Worm (Caenorhabditis elegans) whole organism, young adult: ENCODE data around the gene acaa-2.

Experiments used
- B0336.3 ChIP-seq: fragments of 200-800 bp; sonication (Bioruptor generic); IDR thresholded peaks from 2 replicates; pipeline ENCODE4 v1.3.6; 2022; ENCODE audit warnings: missing genetic modification characterization, missing compliant biosample characterization
- F23B12.7 ChIP-seq: sonication (generic microtip); optimal IDR thresholded peaks from 2 replicates; lab custom pipeline; 2017; ENCODE audit warnings: missing genetic modification characterization, mild to moderate bottlenecking, missing compliant biosample characterization, antibody characterized with exemption, moderate library complexity; ENCODE audit not compliant: insufficient read depth
- F33H1.4 ChIP-seq: fragments of 200-800 bp; sonication (Bioruptor generic); IDR thresholded peaks from 2 replicates; pipeline ENCODE4 v1.3.6; 2022; ENCODE audit warnings: missing genetic modification reagents, missing genetic modification characterization, missing compliant biosample characterization
- F49E8.2 ChIP-seq: sonication (generic microtip); optimal IDR thresholded peaks from 3 replicates; lab custom pipeline; 2017; ENCODE audit warnings: missing genetic modification characterization, mild to moderate bottlenecking, missing compliant biosample characterization, antibody characterized with exemption, moderate library complexity; ENCODE audit not compliant: insufficient read depth
- F52B5.7 ChIP-seq: sonication (generic microtip); optimal IDR thresholded peaks from 2 replicates; lab custom pipeline; 2016; ENCODE audit warnings: mild to moderate bottlenecking, missing genetic modification characterization, missing compliant biosample characterization
- K11D2.4 ChIP-seq: fragments of 200-800 bp; sonication (Bioruptor generic); IDR thresholded peaks from 2 replicates; pipeline ENCODE4 v1.3.6; 2022; ENCODE audit warnings: missing genetic modification reagents, missing genetic modification characterization, missing compliant biosample characterization
- T26A5.8 ChIP-seq: sonication (generic microtip); optimal IDR thresholded peaks from 2 replicates; lab custom pipeline; 2016; ENCODE audit warnings: missing genetic modification characterization, missing compliant biosample characterization
- Y56A3A.18 ChIP-seq: fragments of 200-800 bp; sonication (Bioruptor generic); IDR thresholded peaks from 2 replicates; pipeline ENCODE4 v1.3.6; 2022; ENCODE audit warnings: missing genetic modification reagents, missing genetic modification characterization, missing compliant biosample characterization
- akir-1 ChIP-seq: fragments of 200-800 bp; sonication (Bioruptor generic); optimal IDR thresholded peaks from 2 replicates; lab custom pipeline; 2018; ENCODE audit warnings: mild to moderate bottlenecking, missing genetic modification characterization, moderate library complexity, missing compliant biosample characterization
- aptf-2 ChIP-seq: fragments of 200-800 bp; sonication (Bioruptor generic); conservative IDR thresholded peaks from 2 replicates; pipeline ENCODE4 v1.3.6; 2022; ENCODE audit warnings: missing genetic modification reagents, missing genetic modification characterization, missing compliant biosample characterization
- atf-7 ChIP-seq: sonication (generic microtip); optimal IDR thresholded peaks from 2 replicates; lab custom pipeline; 2017; ENCODE audit warnings: mild to moderate bottlenecking, missing genetic modification characterization, missing compliant biosample characterization
- athp-1 ChIP-seq: sonication (generic microtip); optimal IDR thresholded peaks from 2 replicates; lab custom pipeline; 2017; ENCODE audit warnings: mild to moderate bottlenecking, missing genetic modification characterization, missing compliant biosample characterization
- attf-3 ChIP-seq: fragments of 200-800 bp; sonication (Bioruptor generic); conservative IDR thresholded peaks from 2 replicates; pipeline ENCODE4 v1.3.6; 2022; ENCODE audit warnings: missing genetic modification reagents, missing genetic modification characterization, missing compliant biosample characterization
- bed-2 ChIP-seq: fragments of 200-800 bp; sonication (Bioruptor generic); IDR thresholded peaks from 2 replicates; pipeline ENCODE4 v1.3.6; 2022; ENCODE audit warnings: missing genetic modification reagents, missing genetic modification characterization, missing compliant biosample characterization
- ccch-3 ChIP-seq: fragments of 200-800 bp; sonication (Bioruptor generic); optimal IDR thresholded peaks from 2 replicates; lab custom pipeline; 2018; ENCODE audit warnings: mild to moderate bottlenecking, missing genetic modification characterization, missing compliant biosample characterization
- cebp-1 ChIP-seq, 2 experiments: fragments of 200-800 bp in 1 of 2; sonication (Bioruptor generic) in 1 of 2; sonication (generic microtip) in 1 of 2; IDR thresholded peaks in 1 of 2; optimal IDR thresholded peaks in 1 of 2; 2 replicates each; pipeline versions ENCODE4 v1.3.6 to Lab custom; 2017 to 2022; ENCODE audit warnings: missing compliant biosample characterization in 2 of 2, missing genetic modification characterization in 2 of 2, mild to moderate bottlenecking in 1 of 2, missing genetic modification reagents in 1 of 2, moderate library complexity in 1 of 2
- ceh-100 ChIP-seq: fragments of 200-800 bp; sonication (Bioruptor generic); IDR thresholded peaks from 2 replicates; pipeline ENCODE4 v1.3.6; 2022; ENCODE audit warnings: missing genetic modification reagents, missing genetic modification characterization, missing compliant biosample characterization
- ceh-40 ChIP-seq: fragments of 200-800 bp; sonication (Bioruptor generic); IDR thresholded peaks from 2 replicates; pipeline ENCODE4 v1.3.6; 2022; ENCODE audit warnings: missing genetic modification characterization, missing compliant biosample characterization
- chd-7 ChIP-seq: sonication (generic microtip); optimal IDR thresholded peaks from 2 replicates; lab custom pipeline; 2016; ENCODE audit warnings: mild to moderate bottlenecking, missing genetic modification characterization, moderate library complexity, missing compliant biosample characterization
- egl-18 ChIP-seq: fragments of 200-800 bp; sonication (Bioruptor generic); IDR thresholded peaks from 2 replicates; pipeline ENCODE4 v1.3.6; 2022; ENCODE audit warnings: missing genetic modification reagents, missing genetic modification characterization, missing compliant biosample characterization
- ekl-4 ChIP-seq: fragments of 200-800 bp; sonication (Bioruptor generic); IDR thresholded peaks from 2 replicates; pipeline ENCODE4 v1.3.6; 2022; ENCODE audit warnings: missing genetic modification reagents, missing genetic modification characterization, missing compliant biosample characterization
- him-1 ChIP-seq: sonication (generic microtip); optimal IDR thresholded peaks from 2 replicates; lab custom pipeline; 2016; ENCODE audit warnings: missing genotype, missing genetic modification reagents, missing genetic modification characterization, missing compliant biosample characterization
- hlh-12 ChIP-seq: sonication (generic microtip); optimal IDR thresholded peaks from 2 replicates; lab custom pipeline; 2016; ENCODE audit warnings: missing genetic modification characterization, missing compliant biosample characterization
- hlh-26 ChIP-seq: fragments of 200-800 bp; sonication (Bioruptor generic); conservative IDR thresholded peaks from 2 replicates; pipeline ENCODE4 v1.3.6; 2022; ENCODE audit warnings: missing genetic modification reagents, missing genetic modification characterization, missing compliant biosample characterization
- hmg-1.2 ChIP-seq: fragments of 200-800 bp; sonication (Bioruptor generic); IDR thresholded peaks from 2 replicates; pipeline ENCODE4 v1.3.6; 2022; ENCODE audit warnings: missing genetic modification reagents, missing genetic modification characterization, missing compliant biosample characterization
- hmg-20 ChIP-seq: fragments of 200-800 bp; sonication (Bioruptor generic); IDR thresholded peaks from 2 replicates; pipeline ENCODE4 v1.3.6; 2022; ENCODE audit warnings: missing genetic modification reagents, missing genetic modification characterization, missing compliant biosample characterization
- hsf-1 ChIP-seq: fragments of 200-800 bp; sonication (Bioruptor generic); IDR thresholded peaks from 2 replicates; pipeline ENCODE4 v1.3.6; 2022; ENCODE audit warnings: missing genetic modification reagents, missing genetic modification characterization, missing compliant biosample characterization
- let-526 ChIP-seq: fragments of 200-800 bp; sonication (Bioruptor generic); IDR thresholded peaks from 2 replicates; pipeline ENCODE4 v1.3.6; 2022; ENCODE audit warnings: missing genetic modification reagents, missing genetic modification characterization, missing compliant biosample characterization
- let-607 ChIP-seq, 2 experiments: fragments of 200-800 bp in 1 of 2; sonication (Bioruptor generic) in 1 of 2; sonication (generic microtip) in 1 of 2; optimal IDR thresholded peaks; 2 replicates each; lab custom pipeline; 2016 to 2018; ENCODE audit warnings: mild to moderate bottlenecking in 2 of 2, missing compliant biosample characterization in 2 of 2, missing genetic modification characterization in 2 of 2, moderate library complexity in 2 of 2, missing genotype in 1 of 2
- lin-26 ChIP-seq: fragments of 200-800 bp; sonication (Bioruptor generic); IDR thresholded peaks from 2 replicates; pipeline ENCODE4 v1.3.6; 2022; ENCODE audit warnings: missing genetic modification reagents, missing genetic modification characterization, missing compliant biosample characterization
- lin-35 ChIP-seq, 3 experiments: fragments of 150-350 bp in 2 of 3; sonication (generic microtip) in 1 of 3; optimal IDR thresholded peaks; 2 replicates each; lab custom pipeline; 2014 to 2018; ENCODE audit warnings: missing biosample characterization in 3 of 3, missing genetic modification characterization in 3 of 3, missing genetic modification reagents in 3 of 3
- lin-40 ChIP-seq: sonication (generic microtip); optimal IDR thresholded peaks from 2 replicates; lab custom pipeline; 2016; ENCODE audit warnings: missing genetic modification characterization, mild to moderate bottlenecking, missing compliant biosample characterization, missing genotype, missing genetic modification reagents
- lin-54 ChIP-seq: fragments of 200-800 bp; sonication (Bioruptor generic); optimal IDR thresholded peaks from 2 replicates; lab custom pipeline; 2018; ENCODE audit warnings: mild to moderate bottlenecking, missing genetic modification characterization, missing compliant biosample characterization
- lsl-1 ChIP-seq: fragments of 200-800 bp; sonication (Bioruptor generic); optimal IDR thresholded peaks from 2 replicates; lab custom pipeline; 2018; ENCODE audit warnings: mild to moderate bottlenecking, missing genetic modification characterization, moderate library complexity, missing compliant biosample characterization
- lsy-27 ChIP-seq: sonication (generic microtip); optimal IDR thresholded peaks from 2 replicates; lab custom pipeline; 2017; ENCODE audit warnings: missing genetic modification characterization, mild to moderate bottlenecking, missing compliant biosample characterization, antibody characterized with exemption, missing genotype, borderline replicate concordance; ENCODE audit not compliant: insufficient read depth
- mxl-1 ChIP-seq: sonication (generic microtip); optimal IDR thresholded peaks from 2 replicates; lab custom pipeline; 2016; ENCODE audit warnings: missing genetic modification characterization, missing compliant biosample characterization
- nfyb-1 ChIP-seq: fragments of 200-800 bp; sonication (Bioruptor generic); IDR thresholded peaks from 2 replicates; pipeline ENCODE4 v1.3.6; 2022; ENCODE audit warnings: missing genetic modification reagents, missing genetic modification characterization, missing compliant biosample characterization
- nhr-120 ChIP-seq: fragments of 200-800 bp; sonication (Bioruptor generic); IDR thresholded peaks from 2 replicates; pipeline ENCODE4 v1.3.6; 2022; ENCODE audit warnings: missing genetic modification characterization, missing compliant biosample characterization
- nhr-179 ChIP-seq: sonication (generic microtip); optimal IDR thresholded peaks from 2 replicates; lab custom pipeline; 2016; ENCODE audit warnings: mild to moderate bottlenecking, missing genetic modification characterization, missing compliant biosample characterization
- nhr-27 ChIP-seq: fragments of 200-800 bp; sonication (Bioruptor generic); optimal IDR thresholded peaks from 2 replicates; lab custom pipeline; 2018; ENCODE audit warnings: mild to moderate bottlenecking, missing genetic modification characterization, moderate library complexity, missing compliant biosample characterization
- nhr-80 ChIP-seq: sonication (generic microtip); optimal IDR thresholded peaks from 2 replicates; lab custom pipeline; 2016; ENCODE audit warnings: missing genetic modification characterization, missing compliant biosample characterization
- nhr-90 ChIP-seq: sonication (generic microtip); optimal IDR thresholded peaks from 2 replicates; lab custom pipeline; 2016; ENCODE audit warnings: missing genotype, mild to moderate bottlenecking, missing genetic modification characterization, missing compliant biosample characterization
- pbrm-1 ChIP-seq: fragments of 200-800 bp; sonication (Bioruptor generic); IDR thresholded peaks from 2 replicates; pipeline ENCODE4 v1.3.6; 2022; ENCODE audit warnings: missing genetic modification reagents, missing genetic modification characterization, missing compliant biosample characterization
- sdz-38 ChIP-seq: sonication (generic microtip); optimal IDR thresholded peaks from 2 replicates; lab custom pipeline; 2016; ENCODE audit warnings: missing genotype, missing genetic modification characterization, missing compliant biosample characterization
- sea-2 ChIP-seq: fragments of 200-800 bp; sonication (Bioruptor generic); IDR thresholded peaks from 2 replicates; pipeline ENCODE4 v1.3.6; 2022; ENCODE audit warnings: missing genetic modification characterization, missing compliant biosample characterization
- tbx-9 ChIP-seq: sonication (generic microtip); optimal IDR thresholded peaks from 2 replicates; lab custom pipeline; 2016; ENCODE audit warnings: borderline replicate concordance, missing genetic modification characterization, inconsistent platforms, missing compliant biosample characterization
- tlf-1 ChIP-seq: fragments of 200-800 bp; sonication (Bioruptor generic); optimal IDR thresholded peaks from 2 replicates; lab custom pipeline; 2018; ENCODE audit warnings: mild to moderate bottlenecking, missing genetic modification characterization, missing compliant biosample characterization
- ztf-18 ChIP-seq: sonication (generic microtip); optimal IDR thresholded peaks from 2 replicates; lab custom pipeline; 2016; ENCODE audit warnings: missing genotype, mild to moderate bottlenecking, missing genetic modification characterization, missing compliant biosample characterization
- ztf-26 ChIP-seq: sonication (generic microtip); optimal IDR thresholded peaks from 2 replicates; lab custom pipeline; 2017; ENCODE audit warnings: missing genetic modification characterization, missing compliant biosample characterization

The acaa-2 gene

DNA sequence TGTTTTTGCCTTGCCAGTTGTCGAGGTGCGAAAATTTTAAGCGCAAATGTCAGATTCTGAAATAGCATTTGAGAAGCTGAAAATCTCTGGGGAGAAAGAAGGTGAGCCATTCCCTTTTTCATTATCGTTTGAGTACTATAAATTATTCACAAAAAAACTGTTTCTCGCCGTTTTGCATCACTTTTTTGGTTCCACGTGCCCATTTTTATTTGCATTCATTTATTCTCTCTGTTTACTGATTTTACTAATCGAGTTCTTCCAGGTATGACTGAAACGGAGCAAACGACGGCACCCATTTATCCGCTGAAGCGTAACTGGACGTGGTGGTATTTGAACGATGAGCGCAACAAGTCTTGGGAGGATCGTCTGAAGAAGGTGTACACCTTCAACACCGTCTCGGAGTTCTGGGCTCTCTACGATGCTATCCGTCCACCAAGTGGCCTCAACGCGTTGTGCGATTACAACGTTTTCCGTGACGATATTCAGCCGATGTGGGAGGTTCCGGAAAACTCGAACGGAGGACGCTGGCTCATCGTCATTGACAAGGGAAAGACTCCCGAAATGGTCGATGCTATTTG lies 1.1 kb upstream of the acaa-2 start (continued):
- TF ChIP-seq chd-7 (tag; lab: Kevin White, UChicago) (no peak), lsy-27 (no peak), B0336.3 (GFP tag; lab: Robert Waterston, UW) (peak; percentile 60), hmg-1.2 (GFP tag; lab: Robert Waterston, UW) (no peak), nhr-90 (tag; lab: Kevin White, UChicago) (no peak), aptf-2 (no peak), lin-26 (GFP tag; lab: Robert Waterston, UW) (peak; percentile 56; the same call in 1 of the 2 replicates), lin-54 (no peak), K11D2.4 (GFP tag; lab: Robert Waterston, UW) (no peak), ztf-18 (tag; lab: Kevin White, UChicago) (peak; percentile 56), akir-1 (GFP tag; lab: Kevin White, UChicago) (no peak), F33H1.4 (GFP tag; lab: Robert Waterston, UW) (no peak), ceh-100 (GFP tag; lab: Robert Waterston, UW) (no peak), lin-35 (GFP tag; optimal IDR thresholded peaks at IDR 0.05; lab: Kevin White, UChicago) (no peak), nhr-80 (tag; lab: Kevin White, UChicago) (no peak), sdz-38 (tag; lab: Kevin White, UChicago) (no peak), F49E8.2 (no peak), nhr-120 (GFP tag; lab: Robert Waterston, UW) (no peak), bed-2 (GFP tag; lab: Robert Waterston, UW) (no peak), let-526 (no peak), sea-2 (GFP tag; lab: Robert Waterston, UW) (no peak), him-1 (tag; lab: Kevin White, UChicago) (no peak), attf-3 (no peak), ekl-4 (GFP tag; lab: Robert Waterston, UW) (peak; percentile 66; the same call in 1 of the 2 replicates), ztf-26 (no peak), pbrm-1 (GFP tag; lab: Robert Waterston, UW) (0 out of 2 replicates have a peak, but pooled peaks have one; percentile 21), egl-18 (GFP tag; lab: Robert Waterston, UW) (no peak), hlh-12 (no peak), ceh-40 (no peak), hsf-1 (GFP tag; lab: Robert Waterston, UW) (0 out of 2 replicates have a peak, but pooled peaks have one; percentile 9), hmg-20 (no peak), let-607 (tag; optimal IDR thresholded peaks at IDR 0.05; lab: Kevin White, UChicago) (no peak), Y56A3A.18 (no peak), cebp-1 (GFP tag; IDR thresholded peaks at IDR 0.05; lab: Robert Waterston, UW) (no peak), cebp-1 (tag; optimal IDR thresholded peaks at IDR 0.05; lab: Kevin White, UChicago) (peak; percentile 1), nhr-179 (tag; lab: Kevin White, UChicago) (no peak), ccch-3 (no peak)

DNA sequence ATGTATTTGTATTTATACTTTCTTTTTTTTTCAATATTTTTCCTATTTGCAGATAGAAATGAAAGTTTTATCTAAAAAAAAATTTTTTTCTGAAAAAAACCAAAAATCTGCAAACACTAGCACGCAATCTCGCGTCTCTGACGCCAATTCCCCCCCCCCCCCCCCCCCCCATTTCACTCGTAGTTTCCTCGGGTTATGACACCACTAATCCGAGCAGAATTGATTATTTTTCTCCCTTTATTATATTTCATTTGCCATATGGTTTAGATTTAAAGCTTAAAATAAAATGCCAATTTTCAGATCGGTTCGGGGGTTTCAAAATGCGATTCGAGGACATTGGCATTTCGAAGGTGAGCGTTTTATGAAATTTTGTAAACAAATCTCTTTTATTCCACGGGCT lies 2.0 kb downstream of the acaa-2 start, which contains the start of gene mtm-6:
mtm-6 (plus strand) TSS at position 301 of the 400 bp plus-strand sequence.
- no peak for TF ChIP-seq tbx-9 (tag; lab: Kevin White, UChicago)
- TF ChIP-seq athp-1 (tag; lab: Kevin White, UChicago), result peak; percentile 25
- no peak for TF ChIP-seq nhr-80 (tag; lab: Kevin White, UChicago)
- no peak for TF ChIP-seq lsl-1 (GFP tag; lab: Kevin White, UChicago)
- TF ChIP-seq hlh-26 (GFP tag; lab: Robert Waterston, UW), result no peak
- TF ChIP-seq F23B12.7 (tag; lab: Kevin White, UChicago), result no peak
- no peak for TF ChIP-seq nhr-27 (tag; lab: Kevin White, UChicago)
- peak; percentile 27 for TF ChIP-seq atf-7 (tag; lab: Kevin White, UChicago)
- no peak for TF ChIP-seq F52B5.7
- no peak for TF ChIP-seq sdz-38 (tag; lab: Kevin White, UChicago)
- TF ChIP-seq T26A5.8 (tag; lab: Kevin White, UChicago), result no peak
- TF ChIP-seq nfyb-1, result no peak
- TF ChIP-seq mxl-1 (tag; lab: Kevin White, UChicago), result no peak
- TF ChIP-seq nhr-120 (GFP tag; lab: Robert Waterston, UW), result no peak
- TF ChIP-seq tlf-1, result peak; percentile 41
- no peak for TF ChIP-seq lin-40 (tag; lab: Kevin White, UChicago)
- TF ChIP-seq let-526, result no peak
